Worm (Caenorhabditis elegans) whole organism, midembryonic: ENCODE measurements around the gene srw-72.

ENCODE experiments used
- T22C8.4 ChIP-seq: fragments of 200-800 bp; sonication (Bioruptor generic); IDR thresholded peaks from 2 replicates; pipeline ENCODE4 v1.3.6; 2022; ENCODE audit warnings: missing genetic modification characterization, missing compliant biosample characterization
- flt-1 ChIP-seq: fragments of 200-800 bp; sonication (Bioruptor generic); IDR thresholded peaks from 2 replicates; pipeline ENCODE4 v1.3.6; 2022; ENCODE audit warnings: missing genetic modification characterization, missing compliant biosample characterization
- klf-2 ChIP-seq: fragments of 200-800 bp; sonication (Bioruptor generic); conservative IDR thresholded peaks from 2 replicates; pipeline ENCODE4 v1.3.6; 2022; ENCODE audit warnings: missing genetic modification reagents, missing genetic modification characterization, missing compliant biosample characterization
- ref-1 ChIP-seq: fragments of 200-800 bp; sonication (Bioruptor generic); conservative IDR thresholded peaks from 2 replicates; pipeline ENCODE4 v1.3.6; 2022; ENCODE audit warnings: missing genetic modification reagents, missing genetic modification characterization, missing compliant biosample characterization
- tab-1 ChIP-seq: fragments of 200-800 bp; sonication (Bioruptor generic); IDR thresholded peaks from 2 replicates; pipeline ENCODE4 v1.3.6; 2022; ENCODE audit warnings: missing genetic modification characterization, missing compliant biosample characterization
- ztf-23 ChIP-seq: fragments of 200-800 bp; sonication (Bioruptor generic); IDR thresholded peaks from 2 replicates; pipeline ENCODE4 v1.3.6; 2022; ENCODE audit warnings: missing genetic modification reagents, missing genetic modification characterization, missing compliant biosample characterization
- ztf-29 ChIP-seq: fragments of 200-800 bp; sonication (Bioruptor generic); IDR thresholded peaks from 2 replicates; pipeline ENCODE4 v1.3.6; 2022; ENCODE audit warnings: missing genetic modification reagents, missing genetic modification characterization, missing compliant biosample characterization

- no peak for TF ChIP-seq flt-1 (GFP tag; lab: Robert Waterston, UW)
- no peak for TF ChIP-seq ztf-29 (GFP tag; lab: Robert Waterston, UW)
- TF ChIP-seq tab-1 = no peak
- no peak for TF ChIP-seq ztf-23
- no peak for TF ChIP-seq T22C8.4 (GFP tag; lab: Robert Waterston, UW)
- no peak for TF ChIP-seq ref-1 (GFP tag; lab: Robert Waterston, UW)
- TF ChIP-seq klf-2 (GFP tag; lab: Robert Waterston, UW) = no peak
Measured at ce11 chrV:17466751-17467150, at the start of gene srw-72.
